Worm (Caenorhabditis elegans) whole organism, L4 larva: ENCODE results near the gene R08F11.4.
A peak's percentile ranks its signal among the peaks of the same experiment; 100 is the strongest.

Experiments used
- F44E2.7 ChIP-seq: fragments of 200-800 bp; sonication (Bioruptor generic); IDR thresholded peaks from 2 replicates; pipeline ENCODE4 v2.1.2; 2022; ENCODE audit warnings: missing genetic modification characterization, missing compliant biosample characterization
- R02D3.7 ChIP-seq: fragments of 150-350 bp; sonication (generic microtip); optimal IDR thresholded peaks from 3 replicates; lab custom pipeline; 2014; ENCODE audit warnings: missing biosample characterization, missing genetic modification characterization
- T26A8.4 ChIP-seq: fragments of 200-800 bp; sonication (Bioruptor generic); IDR thresholded peaks from 2 replicates; pipeline ENCODE4 v1.3.6; 2022; ENCODE audit warnings: missing genetic modification characterization, missing compliant biosample characterization
- Y105C5A.15 ChIP-seq: fragments of 200-800 bp; sonication (Bioruptor generic); IDR thresholded peaks from 2 replicates; pipeline ENCODE4 v1.3.6; 2022; ENCODE audit warnings: missing genetic modification characterization, missing compliant biosample characterization
- Y48G9A.11 ChIP-seq: fragments of 200-800 bp; sonication (Bioruptor generic); IDR thresholded peaks from 2 replicates; pipeline ENCODE4 v1.3.6; 2022; ENCODE audit warnings: missing genetic modification reagents, missing genetic modification characterization, missing compliant biosample characterization
- Y5F2A.4 ChIP-seq: fragments of 200-800 bp; sonication (Bioruptor generic); optimal IDR thresholded peaks from 2 replicates; lab custom pipeline; 2018; ENCODE audit warnings: mild to moderate bottlenecking, missing genetic modification characterization, missing compliant biosample characterization
- ZK546.5 ChIP-seq, 2 experiments: sonication (generic microtip); optimal IDR thresholded peaks; 2 replicates each; lab custom pipeline; 2017; ENCODE audit warnings: missing biosample characterization in 2 of 2, missing genetic modification characterization in 2 of 2
- aha-1 ChIP-seq: fragments of 150-350 bp; peaks from one replicate; lab custom pipeline; 2014; ENCODE audit warnings: missing biosample characterization, missing genetic modification characterization
- ceh-20 ChIP-seq: fragments of 200-800 bp; sonication (Bioruptor generic); IDR thresholded peaks from 2 replicates; pipeline ENCODE4 v1.3.6; 2022; ENCODE audit warnings: missing genetic modification reagents, missing genetic modification characterization, missing compliant biosample characterization
- ceh-28 ChIP-seq: fragments of 150-350 bp; optimal IDR thresholded peaks from 2 replicates; lab custom pipeline; 2014; ENCODE audit warnings: missing biosample characterization, missing genetic modification reagents, missing genetic modification characterization
- ceh-32 ChIP-seq: sonication (generic microtip); optimal IDR thresholded peaks from 2 replicates; lab custom pipeline; 2016; ENCODE audit warnings: mild to moderate bottlenecking, missing genetic modification characterization, missing compliant biosample characterization; ENCODE audit not compliant: poor library complexity
- ceh-44 ChIP-seq: fragments of 200-800 bp; sonication (Bioruptor generic); IDR thresholded peaks from 2 replicates; pipeline ENCODE4 v1.3.6; 2022; ENCODE audit warnings: missing genetic modification reagents, missing genetic modification characterization, missing compliant biosample characterization
- ces-1 ChIP-seq: fragments of 150-350 bp; sonication (generic microtip); optimal IDR thresholded peaks from 4 replicates; lab custom pipeline; 2014; ENCODE audit warnings: missing biosample characterization, missing genetic modification reagents, missing genetic modification characterization
- daf-12 ChIP-seq: fragments of 150-350 bp; optimal IDR thresholded peaks from 2 replicates; lab custom pipeline; 2014; ENCODE audit warnings: missing biosample characterization, missing genetic modification reagents, missing genetic modification characterization
- daf-19 ChIP-seq: fragments of 200-800 bp; sonication (Bioruptor generic); conservative IDR thresholded peaks from 2 replicates; pipeline ENCODE4 v1.3.6; 2022; ENCODE audit warnings: missing genetic modification characterization, missing compliant biosample characterization
- daf-8 ChIP-seq: fragments of 200-800 bp; sonication (Bioruptor generic); IDR thresholded peaks from 2 replicates; pipeline ENCODE4 v1.3.6; 2022; ENCODE audit warnings: missing genetic modification characterization, missing compliant biosample characterization
- dmd-6 ChIP-seq: fragments of 200-800 bp; sonication (Bioruptor generic); IDR thresholded peaks from 2 replicates; pipeline ENCODE4 v1.3.6; 2022; ENCODE audit warnings: missing genetic modification reagents, missing genetic modification characterization, missing compliant biosample characterization
- dmd-8 ChIP-seq: fragments of 200-800 bp; sonication (Bioruptor generic); IDR thresholded peaks from 2 replicates; pipeline ENCODE4 v1.3.6; 2022; ENCODE audit warnings: missing genetic modification characterization, missing compliant biosample characterization
- dve-1 ChIP-seq: sonication (generic microtip); optimal IDR thresholded peaks from 2 replicates; lab custom pipeline; 2017; ENCODE audit warnings: antibody characterized with exemption, mild to moderate bottlenecking, missing genetic modification characterization, missing compliant biosample characterization; ENCODE audit not compliant: insufficient read depth
- fkh-10 ChIP-seq: fragments of 150-350 bp; optimal IDR thresholded peaks from 2 replicates; lab custom pipeline; 2014; ENCODE audit warnings: missing biosample characterization, missing genetic modification reagents, missing genetic modification characterization
- fos-1 ChIP-seq: fragments of 150-350 bp; optimal IDR thresholded peaks from 2 replicates; lab custom pipeline; 2014; ENCODE audit warnings: missing biosample characterization, missing genetic modification characterization
- gei-8 ChIP-seq: fragments of 200-800 bp; sonication (Bioruptor generic); optimal IDR thresholded peaks from 2 replicates; lab custom pipeline; 2018; ENCODE audit warnings: mild to moderate bottlenecking, missing genetic modification characterization, missing compliant biosample characterization
- hif-1 ChIP-seq, 2 experiments: sonication (generic microtip); optimal IDR thresholded peaks; 2 replicates each; lab custom pipeline; 2016 to 2017; ENCODE audit warnings: missing compliant biosample characterization in 2 of 2, missing genetic modification characterization in 2 of 2, missing genetic modification reagents in 2 of 2, missing genotype in 2 of 2, mild to moderate bottlenecking in 1 of 2
- hlh-11 ChIP-seq: fragments of 200-800 bp; sonication (Bioruptor generic); optimal IDR thresholded peaks from 2 replicates; lab custom pipeline; 2018; ENCODE audit warnings: mild to moderate bottlenecking, missing genetic modification characterization, missing compliant biosample characterization
- hlh-30 ChIP-seq: sonication (generic microtip); optimal IDR thresholded peaks from 2 replicates; lab custom pipeline; 2017; ENCODE audit warnings: antibody characterized with exemption, mild to moderate bottlenecking, missing genetic modification characterization, missing compliant biosample characterization; ENCODE audit not compliant: insufficient read depth
- hmg-1.1 ChIP-seq: fragments of 200-800 bp; sonication (Bioruptor generic); IDR thresholded peaks from 2 replicates; pipeline ENCODE4 v1.3.6; 2022; ENCODE audit warnings: missing genetic modification reagents, missing genetic modification characterization, missing compliant biosample characterization
- lim-7 ChIP-seq: fragments of 200-800 bp; sonication (Bioruptor generic); IDR thresholded peaks from 2 replicates; pipeline ENCODE4 v1.3.6; 2022; ENCODE audit warnings: missing genetic modification characterization, missing compliant biosample characterization
- lin-29 ChIP-seq: fragments of 200-800 bp; sonication (Bioruptor generic); IDR thresholded peaks from 2 replicates; pipeline ENCODE4 v1.3.6; 2022; ENCODE audit warnings: missing genetic modification reagents, missing genetic modification characterization, missing compliant biosample characterization
- lin-38 ChIP-seq: fragments of 200-800 bp; sonication (Bioruptor generic); IDR thresholded peaks from 2 replicates; pipeline ENCODE4 v1.3.6; 2022; ENCODE audit warnings: missing genetic modification reagents, missing genetic modification characterization, missing compliant biosample characterization
- lin-39 ChIP-seq: fragments of 150-350 bp; optimal IDR thresholded peaks from 2 replicates; lab custom pipeline; 2014; ENCODE audit warnings: missing biosample characterization, missing genetic modification reagents, missing genetic modification characterization
- lsy-2 ChIP-seq, 2 experiments: fragments of 150-350 bp in 1 of 2; sonication (generic microtip) in 1 of 2; optimal IDR thresholded peaks; 2 replicates each; lab custom pipeline; 2014 to 2017; ENCODE audit warnings: missing biosample characterization in 2 of 2, missing genetic modification characterization in 2 of 2
- madf-5 ChIP-seq, 2 experiments: fragments of 200-800 bp; sonication (Bioruptor generic); IDR thresholded peaks; 2 replicates each; pipeline ENCODE4 v1.3.6; 2022; ENCODE audit warnings: missing compliant biosample characterization in 2 of 2, missing genetic modification characterization in 2 of 2
- mdl-1 ChIP-seq, 2 experiments: fragments of 150-350 bp in 1 of 2; sonication (generic microtip) in 1 of 2; optimal IDR thresholded peaks; 2 replicates each; lab custom pipeline; 2014 to 2017; ENCODE audit warnings: missing biosample characterization in 2 of 2, missing genetic modification characterization in 2 of 2
- mdt-29 ChIP-seq: fragments of 200-800 bp; sonication (Bioruptor generic); IDR thresholded peaks from 2 replicates; pipeline ENCODE4 v1.3.6; 2022; ENCODE audit warnings: missing genetic modification reagents, missing genetic modification characterization, missing compliant biosample characterization
- mep-1 ChIP-seq: fragments of 150-350 bp; sonication (generic microtip); optimal IDR thresholded peaks from 3 replicates; lab custom pipeline; 2014; ENCODE audit warnings: missing biosample characterization, missing genetic modification characterization
- mes-2 ChIP-seq: sonication (generic microtip); optimal IDR thresholded peaks from 2 replicates; lab custom pipeline; 2016; ENCODE audit warnings: missing genotype, mild to moderate bottlenecking, missing genetic modification characterization, missing compliant biosample characterization; ENCODE audit not compliant: poor library complexity, severe bottlenecking
- nhr-111 ChIP-seq: fragments of 200-800 bp; sonication (Bioruptor generic); optimal IDR thresholded peaks from 2 replicates; lab custom pipeline; 2018; ENCODE audit warnings: mild to moderate bottlenecking, missing genetic modification characterization, missing compliant biosample characterization
- nhr-48 ChIP-seq: sonication (generic microtip); optimal IDR thresholded peaks from 2 replicates; lab custom pipeline; 2016; ENCODE audit warnings: mild to moderate bottlenecking, missing genetic modification characterization, missing compliant biosample characterization
- nhr-76 ChIP-seq: fragments of 150-350 bp; optimal IDR thresholded peaks from 2 replicates; lab custom pipeline; 2014; ENCODE audit warnings: missing biosample characterization, missing genetic modification characterization
- saeg-2 ChIP-seq: fragments of 200-800 bp; sonication (Bioruptor generic); IDR thresholded peaks from 2 replicates; pipeline ENCODE4 v1.3.6; 2022; ENCODE audit warnings: missing genetic modification reagents, missing genetic modification characterization, missing compliant biosample characterization
- set-16 ChIP-seq: fragments of 200-800 bp; sonication (Bioruptor generic); IDR thresholded peaks from 2 replicates; pipeline ENCODE4 v1.3.6; 2022; ENCODE audit warnings: missing genetic modification reagents, missing genetic modification characterization, missing compliant biosample characterization
- snpc-1.2 ChIP-seq: fragments of 200-800 bp; sonication (Bioruptor generic); IDR thresholded peaks from 2 replicates; pipeline ENCODE4 v1.3.6; 2022; ENCODE audit warnings: missing genetic modification reagents, missing genetic modification characterization, missing compliant biosample characterization
- spr-1 ChIP-seq: sonication (generic microtip); optimal IDR thresholded peaks from 2 replicates; lab custom pipeline; 2016; ENCODE audit warnings: mild to moderate bottlenecking, missing genetic modification characterization, missing compliant biosample characterization
- tag-97 ChIP-seq: fragments of 200-800 bp; sonication (Bioruptor generic); IDR thresholded peaks from 2 replicates; pipeline ENCODE4 v1.3.6; 2022; ENCODE audit warnings: missing genetic modification characterization, missing compliant biosample characterization
- tra-1 ChIP-seq: fragments of 200-800 bp; sonication (Bioruptor generic); IDR thresholded peaks from 2 replicates; pipeline ENCODE4 v1.3.6; 2022; ENCODE audit warnings: missing genetic modification reagents, missing genetic modification characterization, missing compliant biosample characterization
- unc-62 ChIP-seq, 3 experiments: fragments of 150-350 bp in 1 of 3; sonication (generic microtip); optimal IDR thresholded peaks in 2 of 3; peaks in 1 of 3; 1 replicate in 1 of 3; 2 replicates in 2 of 3; lab custom pipeline; 2014 to 2017; ENCODE audit warnings: missing biosample characterization in 3 of 3, missing genetic modification characterization in 3 of 3, missing genetic modification reagents in 3 of 3, missing genotype in 1 of 3
- vab-7 ChIP-seq: fragments of 200-800 bp; sonication (Bioruptor generic); IDR thresholded peaks from 2 replicates; pipeline ENCODE4 v1.3.6; 2022; ENCODE audit warnings: missing genetic modification reagents, missing genetic modification characterization, missing compliant biosample characterization
- zag-1 ChIP-seq: fragments of 150-350 bp; optimal IDR thresholded peaks from 2 replicates; lab custom pipeline; 2014; ENCODE audit warnings: missing biosample characterization, missing genetic modification characterization
- ztf-7 ChIP-seq: fragments of 150-350 bp; optimal IDR thresholded peaks from 2 replicates; lab custom pipeline; 2014; ENCODE audit warnings: missing biosample characterization, missing genetic modification characterization

Gene R08F11.4

ce11 chrV:3771437-3772256 lies 33.7 kb downstream of the R08F11.4 start, which contains the start of the genes R08E5.1 and rips-1:
Gene R08E5.1, minus strand, starts transcription at chrV:3771518.
Gene rips-1, plus strand, starts transcription at chrV:3772021.
- TF ChIP-seq ztf-7 (tag; lab: Kevin White, UChicago) (no peak), dmd-6 (peak; percentile 35), F44E2.7 (GFP tag; lab: Robert Waterston, UW) (no peak), nhr-111 (GFP tag; lab: Kevin White, UChicago) (no peak), spr-1 (tag; lab: Kevin White, UChicago) (no peak), nhr-48 (peak; percentile 27), mdt-29 (GFP tag; lab: Robert Waterston, UW) (no peak), set-16 (GFP tag; lab: Robert Waterston, UW) (no peak), lin-39 (tag; lab: Kevin White, UChicago) (no peak), dve-1 (no peak), hlh-11 (tag; lab: Kevin White, UChicago) (peak; percentile 14), daf-19 (GFP tag; lab: Robert Waterston, UW) (no peak), gei-8 (no peak), ceh-20 (GFP tag; lab: Robert Waterston, UW) (no peak), ZK546.5 (tag; optimal IDR thresholded peaks at IDR 0.05; lab: Kevin White, UChicago) (no peak), snpc-1.2 (GFP tag; lab: Robert Waterston, UW) (no peak), unc-62 (GFP tag; optimal IDR thresholded peaks at IDR 0.05 in 1 of 2; lab: Kevin White, UChicago) (no peak), unc-62 (tag; optimal IDR thresholded peaks at IDR 0.05; lab: Kevin White, UChicago) (no peak), daf-8 (no peak), Y105C5A.15 (GFP tag; lab: Robert Waterston, UW) (no peak), Y48G9A.11 (GFP tag; lab: Robert Waterston, UW) (no peak), fkh-10 (GFP tag; lab: Kevin White, UChicago) (no peak), lsy-2 (tag; optimal IDR thresholded peaks at IDR 0.05; lab: Kevin White, UChicago) (no peak), hlh-30 (peak; percentile 41), hmg-1.1 (no peak), ces-1 (GFP tag; lab: Kevin White, UChicago) (no peak), aha-1 (tag; lab: Kevin White, UChicago) (peak; percentile 98), tra-1 (GFP tag; lab: Robert Waterston, UW) (no peak), lim-7 (GFP tag; lab: Robert Waterston, UW) (no peak), saeg-2 (GFP tag; lab: Robert Waterston, UW) (no peak), tag-97 (no peak), lin-29 (GFP tag; lab: Robert Waterston, UW) (no peak), fos-1 (tag; lab: Kevin White, UChicago) (no peak), Y5F2A.4 (GFP tag; lab: Kevin White, UChicago) (no peak), madf-5 (GFP tag; IDR thresholded peaks at IDR 0.05; lab: Robert Waterston, UW) (no peak), ceh-32 (no peak), hif-1 (tag; optimal IDR thresholded peaks at IDR 0.05; lab: Kevin White, UChicago) (peak; percentile 86 to 98), ceh-28 (tag; lab: Kevin White, UChicago) (no peak), mdl-1 (tag; optimal IDR thresholded peaks at IDR 0.05; lab: Kevin White, UChicago) (peak in 1 of 2 experiments; percentile 29), T26A8.4 (GFP tag; lab: Robert Waterston, UW) (no peak), nhr-76 (tag; lab: Kevin White, UChicago) (no peak), R02D3.7 (tag; lab: Kevin White, UChicago) (no peak), mes-2 (tag; lab: Kevin White, UChicago) (no peak), vab-7 (GFP tag; lab: Robert Waterston, UW) (no peak), dmd-8 (GFP tag; lab: Robert Waterston, UW) (no peak), daf-12 (no peak), ceh-44 (GFP tag; lab: Robert Waterston, UW) (no peak), zag-1 (tag; lab: Kevin White, UChicago) (no peak), lin-38 (GFP tag; lab: Robert Waterston, UW) (no peak), mep-1 (no peak)
